Worm (Caenorhabditis elegans) whole organism, mixed stage, embryonic: ENCODE results near the gene B0393.9.

Experiments used
- blmp-1 ChIP-seq: fragments of 150-350 bp; optimal IDR thresholded peaks from 2 replicates; lab custom pipeline; 2014; ENCODE audit warnings: missing biosample characterization, missing genetic modification characterization
- ceh-43 ChIP-seq: fragments of 200-800 bp; sonication (Bioruptor generic); optimal IDR thresholded peaks from 2 replicates; lab custom pipeline; 2018; ENCODE audit warnings: mild to moderate bottlenecking, missing genetic modification characterization, moderate library complexity, missing compliant biosample characterization
- ceh-83 ChIP-seq: fragments of 200-800 bp; sonication (Bioruptor generic); optimal IDR thresholded peaks from 2 replicates; lab custom pipeline; 2018; ENCODE audit warnings: mild to moderate bottlenecking, missing genetic modification characterization, missing compliant biosample characterization
- elt-3 ChIP-seq: fragments of 150-350 bp; optimal IDR thresholded peaks from 2 replicates; lab custom pipeline; 2014; ENCODE audit warnings: missing biosample characterization, missing genetic modification characterization
- lsy-2 ChIP-seq: fragments of 150-350 bp; optimal IDR thresholded peaks from 2 replicates; lab custom pipeline; 2014; ENCODE audit warnings: missing biosample characterization, missing genetic modification characterization
- mep-1 ChIP-seq: fragments of 150-350 bp; optimal IDR thresholded peaks from 2 replicates; lab custom pipeline; 2017; ENCODE audit warnings: missing biosample characterization, missing genetic modification reagents, missing genetic modification characterization, inconsistent platforms
- mls-2 ChIP-seq: sonication (generic microtip); optimal IDR thresholded peaks from 2 replicates; lab custom pipeline; 2016; ENCODE audit warnings: mild to moderate bottlenecking, missing genetic modification characterization, moderate library complexity, missing compliant biosample characterization
- nhr-237 ChIP-seq: fragments of 150-350 bp; optimal IDR thresholded peaks from 2 replicates; lab custom pipeline; 2014; ENCODE audit warnings: missing biosample characterization, missing genetic modification characterization
- nhr-28 ChIP-seq: fragments of 150-350 bp; optimal IDR thresholded peaks from 2 replicates; lab custom pipeline; 2014; ENCODE audit warnings: missing biosample characterization, missing genetic modification characterization
- nhr-76 ChIP-seq: sonication (generic microtip); optimal IDR thresholded peaks from 2 replicates; lab custom pipeline; 2017; ENCODE audit warnings: missing biosample characterization, missing genetic modification characterization
- snpc-4 ChIP-seq: fragments of 150-350 bp; optimal IDR thresholded peaks from 2 replicates; lab custom pipeline; 2014; ENCODE audit warnings: missing biosample characterization, missing genetic modification characterization
- unc-120 ChIP-seq: sonication (generic microtip); optimal IDR thresholded peaks from 2 replicates; lab custom pipeline; 2017; ENCODE audit warnings: missing genetic modification characterization, missing compliant biosample characterization; ENCODE audit not compliant: poor library complexity, severe bottlenecking
- unc-62 ChIP-seq: fragments of 150-350 bp; optimal IDR thresholded peaks from 2 replicates; lab custom pipeline; 2014; ENCODE audit warnings: missing biosample characterization, missing genetic modification reagents, missing genetic modification characterization
- ztf-11 ChIP-seq: fragments of 150-350 bp; optimal IDR thresholded peaks from 2 replicates; lab custom pipeline; 2014; ENCODE audit warnings: missing biosample characterization, missing genetic modification characterization

DNA sequence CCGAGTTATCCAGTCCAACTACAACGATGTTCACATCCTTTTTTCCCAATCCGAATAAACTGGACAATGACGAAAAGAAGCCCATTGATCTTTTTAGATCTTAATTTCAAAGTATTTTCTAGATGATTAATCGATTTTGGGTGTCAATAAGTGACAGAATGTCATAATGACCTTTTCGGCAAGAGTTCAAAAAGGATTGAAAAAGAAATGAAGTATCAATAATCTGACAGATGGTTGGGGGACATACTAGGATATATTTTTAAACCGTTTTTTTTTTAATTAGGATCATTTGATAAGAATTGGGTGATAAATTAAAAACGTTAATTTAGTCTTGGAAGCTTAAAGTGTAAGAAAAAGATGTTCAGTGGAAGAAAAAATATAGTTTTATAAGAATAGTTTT lies 34.8 kb upstream of the B0393.9 start, which contains the start of gene arl-6:
- TF ChIP-seq snpc-4 (tag; lab: Kevin White, UChicago) = no peak
- TF ChIP-seq nhr-237 (tag; lab: Kevin White, UChicago) = no peak
- TF ChIP-seq ceh-83 = no peak
- TF ChIP-seq nhr-76 (tag; lab: Kevin White, UChicago) = no peak
- TF ChIP-seq nhr-28 (tag; lab: Kevin White, UChicago) = no peak
- TF ChIP-seq ztf-11 = no peak
- no peak for TF ChIP-seq mls-2
- TF ChIP-seq lsy-2 (tag; lab: Kevin White, UChicago) = no peak
- TF ChIP-seq blmp-1 (tag; lab: Kevin White, UChicago) = no peak
- TF ChIP-seq unc-62 (GFP tag; lab: Kevin White, UChicago) = no peak
- TF ChIP-seq ceh-43 = no peak
- TF ChIP-seq unc-120 (tag; lab: Kevin White, UChicago) = no peak
- no peak for TF ChIP-seq elt-3
- TF ChIP-seq mep-1 = no peak
